Worm (Caenorhabditis elegans): Measurements from ENCODE around the gene T07D4.5.
A peak's percentile ranks its signal among the peaks of the same experiment; 100 is the strongest.

The T07D4.5 gene

ce11 chrII:8914654-8915053 is 30.5 kb upstream of the T07D4.5 start:
- TF ChIP-seq let-526 (GFP tag; IDR thresholded peaks at IDR 0.05) (no peak), chd-7 (tag; optimal IDR thresholded peaks at IDR 0.05) (no peak), nhr-80 (tag; optimal IDR thresholded peaks at IDR 0.05) (peak; percentile 49)

ce11 chrII:8912523-8913017 is 28.4 kb upstream of the T07D4.5 start:
- TF ChIP-seq ama-1 (optimal IDR thresholded peaks at IDR 0.05): no peak
- no peak for TF ChIP-seq ama-1 (GFP tag; optimal IDR thresholded peaks at IDR 0.05)
- no peak for TF ChIP-seq attf-5 (GFP tag; optimal IDR thresholded peaks at IDR 0.05)
- no peak for TF ChIP-seq attf-3 (GFP tag; conservative IDR thresholded peaks at IDR 0.05)
- TF ChIP-seq dpff-1 (tag; optimal IDR thresholded peaks at IDR 0.05): no peak
- no peak for TF ChIP-seq egl-18 (GFP tag; IDR thresholded peaks at IDR 0.05)
- TF ChIP-seq ztf-18 (tag; optimal IDR thresholded peaks at IDR 0.05): no peak

- TF ChIP-seq bed-1 (GFP tag; IDR thresholded peaks at IDR 0.05) (no peak), unc-62 (GFP tag; optimal IDR thresholded peaks at IDR 0.05) (no peak), him-1 (tag; optimal IDR thresholded peaks at IDR 0.05) (no peak), ceh-27 (GFP tag; optimal IDR thresholded peaks at IDR 0.05) (no peak), F10E7.11 (tag; optimal IDR thresholded peaks at IDR 0.05) (no peak), F39B2.1 (GFP tag; IDR thresholded peaks at IDR 0.05) (no peak), Y53F4B.3 (GFP tag; IDR thresholded peaks at IDR 0.05) (no peak), let-607 (tag; optimal IDR thresholded peaks at IDR 0.05) (no peak), athp-1 (tag; optimal IDR thresholded peaks at IDR 0.05) (no peak), egrh-3 (GFP tag; IDR thresholded peaks at IDR 0.05) (no peak), F55B11.4 (tag; optimal IDR thresholded peaks at IDR 0.05; ENCODE audit: borderline replicate concordance, insufficient read depth) (no peak), T07F8.4 (tag; optimal IDR thresholded peaks at IDR 0.05) (no peak), Y56A3A.18 (GFP tag; IDR thresholded peaks at IDR 0.05) (no peak), F33H1.4 (GFP tag; IDR thresholded peaks at IDR 0.05) (no peak), hlh-12 (tag; optimal IDR thresholded peaks at IDR 0.05) (no peak)
Measured at ce11 chrII:8911929-8912328, 27.8 kb upstream of the T07D4.5 start, which contains the start of gene B0457.4. B0457.4 (minus strand) TSS chrII:8912029.

- TF ChIP-seq ets-4 (GFP tag; optimal IDR thresholded peaks at IDR 0.05): no peak
- no peak for TF ChIP-seq F39B2.1 (GFP tag; IDR thresholded peaks at IDR 0.05)
- no peak for TF ChIP-seq lir-1 (GFP tag; conservative IDR thresholded peaks at IDR 0.05)
- TF ChIP-seq F33H1.4 (GFP tag; IDR thresholded peaks at IDR 0.05): peak; percentile 9; the same call in 1 of the 2 replicates
Measured at ce11 chrII:8903871-8904270, 19.7 kb upstream of the T07D4.5 start.

DNA sequence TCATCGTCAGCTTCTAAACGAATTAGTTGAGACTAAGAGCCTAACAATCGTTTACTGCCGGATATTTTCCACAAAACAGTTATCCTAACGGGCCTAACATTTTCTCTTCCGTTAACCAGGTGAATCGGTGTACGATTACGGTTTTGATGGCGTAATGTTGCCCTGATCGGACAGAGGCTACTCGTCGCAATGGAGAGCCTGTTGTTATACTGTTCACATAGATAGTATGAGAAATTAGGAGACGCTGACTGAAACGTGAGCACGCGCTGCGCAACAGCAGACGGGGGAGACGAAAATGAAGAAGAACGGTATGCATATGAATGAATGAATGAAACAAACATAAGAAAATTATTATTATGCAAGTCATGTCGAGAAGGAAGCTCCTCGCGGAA is 15.2 kb upstream of the T07D4.5 start:
- TF ChIP-seq ztf-3 (GFP tag; optimal IDR thresholded peaks at IDR 0.05): no peak
- TF ChIP-seq madf-3 (GFP tag; IDR thresholded peaks at IDR 0.05): no peak
- no peak for TF ChIP-seq Y53F4B.3 (GFP tag; IDR thresholded peaks at IDR 0.05)
- TF ChIP-seq madf-10 (tag; optimal IDR thresholded peaks at IDR 0.05): no peak
- no peak for TF ChIP-seq F22D6.2 (tag; optimal IDR thresholded peaks at IDR 0.05)
- no peak for TF ChIP-seq atf-7 (tag; optimal IDR thresholded peaks at IDR 0.05)
- no peak for TF ChIP-seq pha-4 (tag; optimal IDR thresholded peaks at IDR 0.05)
- no peak for TF ChIP-seq F52B5.7 (tag; optimal IDR thresholded peaks at IDR 0.05)
- no peak for TF ChIP-seq hmg-20 (GFP tag; IDR thresholded peaks at IDR 0.05)
- TF ChIP-seq ama-1 (optimal IDR thresholded peaks at IDR 0.05): no peak
- no peak for TF ChIP-seq ama-1 (GFP tag; optimal IDR thresholded peaks at IDR 0.05)
- TF ChIP-seq him-1 (tag; optimal IDR thresholded peaks at IDR 0.05): no peak
- TF ChIP-seq mxl-1 (tag; optimal IDR thresholded peaks at IDR 0.05): no peak
- TF ChIP-seq cebp-2 (GFP tag; IDR thresholded peaks at IDR 0.05): no peak
- no peak for TF ChIP-seq F10E7.11 (tag; optimal IDR thresholded peaks at IDR 0.05)
- no peak for TF ChIP-seq rcor-1 (GFP tag; IDR thresholded peaks at IDR 0.05)
- TF ChIP-seq ztf-28 (GFP tag; IDR thresholded peaks at IDR 0.05): no peak

Measured in whole organism, young adult.